Worm (Caenorhabditis elegans) whole organism, L3 larva: Measurements from ENCODE around the gene F39D8.3.

Experiments
- ama-1 ChIP-seq: fragments of 150-350 bp; optimal IDR thresholded peaks from 2 replicates; lab custom pipeline; 2018
- ceh-16 ChIP-seq: sonication (generic microtip); optimal IDR thresholded peaks from 2 replicates; lab custom pipeline; 2017; ENCODE audit warnings: missing biosample characterization, missing genetic modification characterization
- elt-1 ChIP-seq: fragments of 150-350 bp; optimal IDR thresholded peaks from 2 replicates; lab custom pipeline; 2014; ENCODE audit warnings: missing biosample characterization, missing genetic modification characterization
- lin-15B ChIP-seq: fragments of 150-350 bp; optimal IDR thresholded peaks from 2 replicates; lab custom pipeline; 2014; ENCODE audit warnings: missing biosample characterization, missing genetic modification characterization
- mml-1 ChIP-seq: fragments of 150-350 bp; sonication (generic microtip); optimal IDR thresholded peaks from 3 replicates; lab custom pipeline; 2014; ENCODE audit warnings: missing biosample characterization, missing genetic modification characterization
- nhr-67 ChIP-seq: fragments of 150-350 bp; optimal IDR thresholded peaks from 2 replicates; lab custom pipeline; 2014; ENCODE audit warnings: missing biosample characterization, missing genetic modification characterization
- skn-1 ChIP-seq: fragments of 150-350 bp; optimal IDR thresholded peaks from 2 replicates; lab custom pipeline; 2014; ENCODE audit warnings: missing biosample characterization, missing genetic modification characterization
- snpc-4 ChIP-seq: fragments of 150-350 bp; optimal IDR thresholded peaks from 2 replicates; lab custom pipeline; 2014; ENCODE audit warnings: missing biosample characterization, missing genetic modification characterization
- unc-39 ChIP-seq: sonication (generic microtip); optimal IDR thresholded peaks from 4 replicates; lab custom pipeline; 2017; ENCODE audit warnings: missing biosample characterization, missing genetic modification characterization

ce11 chrX:15441686-15442067, 20.9 kb downstream of the F39D8.3 start, which contains the start of gene nkat-3:
- TF ChIP-seq mml-1 (tag; lab: Kevin White, UChicago), result no peak
- no peak for TF ChIP-seq skn-1
- TF ChIP-seq lin-15B (tag; lab: Kevin White, UChicago), result no peak
- TF ChIP-seq elt-1 (tag; lab: Kevin White, UChicago), result no peak
- TF ChIP-seq unc-39 (tag; lab: Kevin White, UChicago), result no peak
- TF ChIP-seq ama-1, result no peak
- no peak for TF ChIP-seq nhr-67 (tag; lab: Kevin White, UChicago)
- no peak for TF ChIP-seq ceh-16
- no peak for TF ChIP-seq snpc-4 (tag; lab: Kevin White, UChicago)
